Fruit fly (Drosophila melanogaster): ENCODE data around the gene CG14285.

The CG14285 gene

dm6 chr3R:18995556-18996272, 29.2 kb upstream of the CG14285 start (continued):
- TF ChIP-seq PHDP (tag; optimal IDR thresholded peaks at IDR 0.05) (peak; percentile 84), Antp (GFP tag; optimal IDR thresholded peaks at IDR 0.05) (peak; percentile 49), CG17912 (GFP tag; optimal IDR thresholded peaks at IDR 0.05) (no peak), CG18619 (GFP tag; optimal IDR thresholded peaks at IDR 0.05) (peak; percentile 58), CG9817 (tag; optimal IDR thresholded peaks at IDR 0.05) (peak; percentile 33), CG16863 (GFP tag; optimal IDR thresholded peaks at IDR 0.05) (peak; percentile 68), E2f2 (GFP tag; IDR thresholded peaks at IDR 0.05) (peak; percentile 47), CG15696 (tag; optimal IDR thresholded peaks at IDR 0.05) (peak; percentile 40), Dref (GFP tag; IDR thresholded peaks at IDR 0.05) (no peak), CG8290 (GFP tag; optimal IDR thresholded peaks at IDR 0.05) (peak; percentile 7), CG8290 (tag; optimal IDR thresholded peaks at IDR 0.05) (no peak), CG12659 (GFP tag; optimal IDR thresholded peaks at IDR 0.05) (peak; percentile 45), CG16813 (GFP tag; IDR thresholded peaks at IDR 0.05; ENCODE audit: partially characterized antibody) (no peak), CG12104 (GFP tag; optimal IDR thresholded peaks at IDR 0.05) (peak; percentile 16), psq (GFP tag; optimal IDR thresholded peaks at IDR 0.05) (peak; percentile 22), CG4617 (GFP tag; optimal IDR thresholded peaks at IDR 0.05; ENCODE audit: borderline replicate concordance) (peak; percentile 39), CG12769 (tag; optimal IDR thresholded peaks at IDR 0.05) (peak; percentile 19), yki (optimal IDR thresholded peaks at IDR 0.05) (no peak), Tbp (GFP tag; optimal IDR thresholded peaks at IDR 0.05) (no peak), kni (GFP tag; optimal IDR thresholded peaks at IDR 0.05) (no peak), gsb (GFP tag; IDR thresholded peaks at IDR 0.05) (no peak), lilli (GFP tag; optimal IDR thresholded peaks at IDR 0.05) (peak; percentile 63), abd-A (tag; optimal IDR thresholded peaks at IDR 0.05) (no peak), tio (GFP tag; optimal IDR thresholded peaks at IDR 0.05) (peak; percentile 49), Asciz (GFP tag; optimal IDR thresholded peaks at IDR 0.05) (peak; percentile 89), CG6854 (GFP tag; optimal IDR thresholded peaks at IDR 0.05) (peak; percentile 19), bsh (GFP tag; optimal IDR thresholded peaks at IDR 0.05) (peak; percentile 65 to 92), CrebB (tag; optimal IDR thresholded peaks at IDR 0.05) (peak; percentile 16), sima (GFP tag; optimal IDR thresholded peaks at IDR 0.05) (no peak), nerfin-2 (GFP tag; IDR thresholded peaks at IDR 0.05; ENCODE audit: partially characterized antibody) (no peak), hkb (optimal IDR thresholded peaks at IDR 0.05) (no peak), hkb (GFP tag; IDR thresholded peaks at IDR 0.05) (peak; percentile 89), repo (GFP tag; optimal IDR thresholded peaks at IDR 0.05) (peak; percentile 34), her (GFP tag; optimal IDR thresholded peaks at IDR 0.05) (peak; percentile 2), Kr (GFP tag; optimal IDR thresholded peaks at IDR 0.05) (no peak), Trl (optimal IDR thresholded peaks at IDR 0.05) (no peak), Trl (GFP tag; optimal IDR thresholded peaks at IDR 0.05) (peak; percentile 53), sd (tag; optimal IDR thresholded peaks at IDR 0.05) (no peak), fd3F (GFP tag; optimal IDR thresholded peaks at IDR 0.05) (peak; percentile 15), slp2 (GFP tag; optimal IDR thresholded peaks at IDR 0.05) (peak; percentile 59), CG11723 (GFP tag; optimal IDR thresholded peaks at IDR 0.05) (peak; percentile 62), CG3163 (GFP tag; optimal IDR thresholded peaks at IDR 0.05) (no peak), zen (tag; optimal IDR thresholded peaks at IDR 0.05) (peak; percentile 65), lab (GFP tag; optimal IDR thresholded peaks at IDR 0.05) (peak; percentile 75), YL-1 (GFP tag; optimal IDR thresholded peaks at IDR 0.05) (no peak), dpn (GFP tag; optimal IDR thresholded peaks at IDR 0.05) (peak; percentile 68 to 76), ab (GFP tag; optimal IDR thresholded peaks at IDR 0.05) (no peak), Ptx1 (GFP tag; IDR thresholded peaks at IDR 0.05) (peak; percentile 82), ftz-f1 (GFP tag; optimal IDR thresholded peaks at IDR 0.05) (no peak), btn (GFP tag; optimal IDR thresholded peaks at IDR 0.05) (peak; percentile 11), CG30431 (GFP tag; optimal IDR thresholded peaks at IDR 0.05) (peak; percentile 56)

Measured in whole organism, embryonic.